Worm (Caenorhabditis elegans) whole organism, young adult: ENCODE measurements around the gene F16B12.1.
A peak's percentile ranks its signal among the peaks of the same experiment; 100 is the strongest.

Experiments used
- B0035.1 ChIP-seq: sonication (generic microtip); optimal IDR thresholded peaks from 2 replicates; lab custom pipeline; 2016; ENCODE audit warnings: missing genetic modification characterization, mild to moderate bottlenecking, missing compliant biosample characterization, missing genotype, missing genetic modification reagents
- F10E7.11 ChIP-seq: sonication (generic microtip); optimal IDR thresholded peaks from 2 replicates; lab custom pipeline; 2017; ENCODE audit warnings: mild to moderate bottlenecking, missing genetic modification characterization, moderate library complexity, missing compliant biosample characterization
- F23B12.7 ChIP-seq: sonication (generic microtip); optimal IDR thresholded peaks from 2 replicates; lab custom pipeline; 2017; ENCODE audit warnings: missing genetic modification characterization, mild to moderate bottlenecking, missing compliant biosample characterization, antibody characterized with exemption, moderate library complexity; ENCODE audit not compliant: insufficient read depth
- F39B2.1 ChIP-seq: fragments of 200-800 bp; sonication (Bioruptor generic); IDR thresholded peaks from 2 replicates; pipeline ENCODE4 v1.3.6; 2022; ENCODE audit warnings: missing genetic modification reagents, missing genetic modification characterization, missing compliant biosample characterization
- F55B11.4 ChIP-seq: sonication (generic microtip); optimal IDR thresholded peaks from 2 replicates; lab custom pipeline; 2016; ENCODE audit warnings: missing compliant biosample characterization, missing genetic modification characterization, borderline replicate concordance; ENCODE audit not compliant: insufficient read depth
- K12H6.12 ChIP-seq: fragments of 200-800 bp; sonication (Bioruptor generic); optimal IDR thresholded peaks from 2 replicates; lab custom pipeline; 2018; ENCODE audit warnings: mild to moderate bottlenecking, missing genetic modification characterization, missing compliant biosample characterization
- T07F8.4 ChIP-seq: sonication (generic microtip); optimal IDR thresholded peaks from 2 replicates; lab custom pipeline; 2016; ENCODE audit warnings: mild to moderate bottlenecking, missing genetic modification characterization, moderate library complexity, missing compliant biosample characterization
- Y53G8AR.9 ChIP-seq: fragments of 200-800 bp; sonication (Bioruptor generic); conservative IDR thresholded peaks from 2 replicates; pipeline ENCODE4 v1.3.6; 2022; ENCODE audit warnings: missing genetic modification reagents, missing genetic modification characterization, missing compliant biosample characterization
- Y56A3A.18 ChIP-seq: fragments of 200-800 bp; sonication (Bioruptor generic); IDR thresholded peaks from 2 replicates; pipeline ENCODE4 v1.3.6; 2022; ENCODE audit warnings: missing genetic modification reagents, missing genetic modification characterization, missing compliant biosample characterization
- ZK185.1 ChIP-seq: sonication (generic microtip); optimal IDR thresholded peaks from 2 replicates; lab custom pipeline; 2016; ENCODE audit warnings: mild to moderate bottlenecking, missing genetic modification characterization, missing compliant biosample characterization; ENCODE audit not compliant: poor library complexity, severe bottlenecking
- aptf-2 ChIP-seq: fragments of 200-800 bp; sonication (Bioruptor generic); conservative IDR thresholded peaks from 2 replicates; pipeline ENCODE4 v1.3.6; 2022; ENCODE audit warnings: missing genetic modification reagents, missing genetic modification characterization, missing compliant biosample characterization
- atf-7 ChIP-seq: sonication (generic microtip); optimal IDR thresholded peaks from 2 replicates; lab custom pipeline; 2017; ENCODE audit warnings: mild to moderate bottlenecking, missing genetic modification characterization, missing compliant biosample characterization
- athp-1 ChIP-seq: sonication (generic microtip); optimal IDR thresholded peaks from 2 replicates; lab custom pipeline; 2017; ENCODE audit warnings: mild to moderate bottlenecking, missing genetic modification characterization, missing compliant biosample characterization
- attf-5 ChIP-seq: fragments of 200-800 bp; sonication (Bioruptor generic); optimal IDR thresholded peaks from 2 replicates; lab custom pipeline; 2018; ENCODE audit warnings: mild to moderate bottlenecking, missing genetic modification characterization, missing compliant biosample characterization
- cebp-2 ChIP-seq: fragments of 200-800 bp; sonication (Bioruptor generic); IDR thresholded peaks from 2 replicates; pipeline ENCODE4 v1.3.6; 2022; ENCODE audit warnings: missing genetic modification characterization, missing compliant biosample characterization
- ceh-100 ChIP-seq: fragments of 200-800 bp; sonication (Bioruptor generic); IDR thresholded peaks from 2 replicates; pipeline ENCODE4 v1.3.6; 2022; ENCODE audit warnings: missing genetic modification reagents, missing genetic modification characterization, missing compliant biosample characterization
- dox-1 ChIP-seq: fragments of 200-800 bp; sonication (Bioruptor generic); IDR thresholded peaks from 2 replicates; pipeline ENCODE4 v1.3.6; 2022; ENCODE audit warnings: missing genetic modification reagents, missing genetic modification characterization, missing compliant biosample characterization
- dpl-1 ChIP-seq: fragments of 150-350 bp; optimal IDR thresholded peaks from 2 replicates; lab custom pipeline; 2014; ENCODE audit warnings: missing biosample characterization, missing genetic modification reagents, missing genetic modification characterization
- efl-1 ChIP-seq: fragments of 150-350 bp; optimal IDR thresholded peaks from 2 replicates; lab custom pipeline; 2014; ENCODE audit warnings: missing biosample characterization, missing genetic modification reagents, missing genetic modification characterization
- egl-44 ChIP-seq: fragments of 200-800 bp; sonication (Bioruptor generic); IDR thresholded peaks from 2 replicates; pipeline ENCODE4 v1.3.6; 2022; ENCODE audit warnings: missing genetic modification reagents, missing genetic modification characterization, missing compliant biosample characterization
- ekl-4 ChIP-seq: fragments of 200-800 bp; sonication (Bioruptor generic); IDR thresholded peaks from 2 replicates; pipeline ENCODE4 v1.3.6; 2022; ENCODE audit warnings: missing genetic modification reagents, missing genetic modification characterization, missing compliant biosample characterization
- ets-4 ChIP-seq: fragments of 200-800 bp; sonication (Bioruptor generic); optimal IDR thresholded peaks from 2 replicates; lab custom pipeline; 2018; ENCODE audit warnings: mild to moderate bottlenecking, missing genetic modification characterization, missing compliant biosample characterization
- hlh-12 ChIP-seq: sonication (generic microtip); optimal IDR thresholded peaks from 2 replicates; lab custom pipeline; 2016; ENCODE audit warnings: missing genetic modification characterization, missing compliant biosample characterization
- hmg-1.2 ChIP-seq: fragments of 200-800 bp; sonication (Bioruptor generic); IDR thresholded peaks from 2 replicates; pipeline ENCODE4 v1.3.6; 2022; ENCODE audit warnings: missing genetic modification reagents, missing genetic modification characterization, missing compliant biosample characterization
- hrde-1 ChIP-seq: sonication (generic microtip); optimal IDR thresholded peaks from 2 replicates; lab custom pipeline; 2016; ENCODE audit warnings: missing genetic modification characterization, mild to moderate bottlenecking, missing compliant biosample characterization, moderate library complexity, missing genotype, missing genetic modification reagents, borderline replicate concordance
- hsf-1 ChIP-seq: fragments of 200-800 bp; sonication (Bioruptor generic); IDR thresholded peaks from 2 replicates; pipeline ENCODE4 v1.3.6; 2022; ENCODE audit warnings: missing genetic modification reagents, missing genetic modification characterization, missing compliant biosample characterization
- let-607 ChIP-seq, 2 experiments: fragments of 200-800 bp in 1 of 2; sonication (Bioruptor generic) in 1 of 2; sonication (generic microtip) in 1 of 2; optimal IDR thresholded peaks; 2 replicates each; lab custom pipeline; 2016 to 2018; ENCODE audit warnings: mild to moderate bottlenecking in 2 of 2, missing compliant biosample characterization in 2 of 2, missing genetic modification characterization in 2 of 2, moderate library complexity in 2 of 2, missing genotype in 1 of 2
- lin-26 ChIP-seq: fragments of 200-800 bp; sonication (Bioruptor generic); IDR thresholded peaks from 2 replicates; pipeline ENCODE4 v1.3.6; 2022; ENCODE audit warnings: missing genetic modification reagents, missing genetic modification characterization, missing compliant biosample characterization
- lin-40 ChIP-seq: sonication (generic microtip); optimal IDR thresholded peaks from 2 replicates; lab custom pipeline; 2016; ENCODE audit warnings: missing genetic modification characterization, mild to moderate bottlenecking, missing compliant biosample characterization, missing genotype, missing genetic modification reagents
- lsl-1 ChIP-seq: fragments of 200-800 bp; sonication (Bioruptor generic); optimal IDR thresholded peaks from 2 replicates; lab custom pipeline; 2018; ENCODE audit warnings: mild to moderate bottlenecking, missing genetic modification characterization, moderate library complexity, missing compliant biosample characterization
- madf-10 ChIP-seq: sonication (generic microtip); optimal IDR thresholded peaks from 2 replicates; lab custom pipeline; 2016; ENCODE audit warnings: mild to moderate bottlenecking, missing genetic modification characterization, missing compliant biosample characterization
- mxl-1 ChIP-seq: sonication (generic microtip); optimal IDR thresholded peaks from 2 replicates; lab custom pipeline; 2016; ENCODE audit warnings: missing genetic modification characterization, missing compliant biosample characterization
- nfyb-1 ChIP-seq: fragments of 200-800 bp; sonication (Bioruptor generic); IDR thresholded peaks from 2 replicates; pipeline ENCODE4 v1.3.6; 2022; ENCODE audit warnings: missing genetic modification reagents, missing genetic modification characterization, missing compliant biosample characterization
- nhr-80 ChIP-seq: sonication (generic microtip); optimal IDR thresholded peaks from 2 replicates; lab custom pipeline; 2016; ENCODE audit warnings: missing genetic modification characterization, missing compliant biosample characterization
- pbrm-1 ChIP-seq: fragments of 200-800 bp; sonication (Bioruptor generic); IDR thresholded peaks from 2 replicates; pipeline ENCODE4 v1.3.6; 2022; ENCODE audit warnings: missing genetic modification reagents, missing genetic modification characterization, missing compliant biosample characterization
- rcor-1 ChIP-seq: fragments of 200-800 bp; sonication (Bioruptor generic); IDR thresholded peaks from 2 replicates; pipeline ENCODE4 v1.3.6; 2022; ENCODE audit warnings: missing genetic modification reagents, missing genetic modification characterization, missing compliant biosample characterization
- snpc-1.1 ChIP-seq: sonication (generic microtip); optimal IDR thresholded peaks from 2 replicates; lab custom pipeline; 2017; ENCODE audit warnings: missing genetic modification characterization, mild to moderate bottlenecking, missing compliant biosample characterization, antibody characterized with exemption, moderate library complexity, missing genotype, missing genetic modification reagents; ENCODE audit not compliant: insufficient read depth
- snpc-4 ChIP-seq, 5 experiments: fragments of 150-350 bp in 1 of 5; sonication (generic microtip) in 4 of 5; optimal IDR thresholded peaks; 2 replicates each; lab custom pipeline; 2014 to 2018; ENCODE audit warnings: missing genetic modification characterization in 5 of 5, missing biosample characterization in 3 of 5, antibody characterized with exemption in 2 of 5, mild to moderate bottlenecking in 2 of 5, missing compliant biosample characterization in 2 of 5, missing genotype in 2 of 5, moderate library complexity in 2 of 5, missing genetic modification reagents in 1 of 5
- somi-1 ChIP-seq: fragments of 200-800 bp; sonication (Bioruptor generic); optimal IDR thresholded peaks from 2 replicates; lab custom pipeline; 2018; ENCODE audit warnings: mild to moderate bottlenecking, missing genetic modification characterization, missing compliant biosample characterization
- tbp1 ChIP-seq: fragments of 200-800 bp; sonication (Bioruptor generic); optimal IDR thresholded peaks from 2 replicates; lab custom pipeline; 2018; ENCODE audit warnings: mild to moderate bottlenecking, missing genetic modification characterization, missing compliant biosample characterization
- unc-130 ChIP-seq: sonication (generic microtip); optimal IDR thresholded peaks from 2 replicates; lab custom pipeline; 2016; ENCODE audit warnings: missing genetic modification reagents, missing genetic modification characterization, missing compliant biosample characterization
- unc-62 ChIP-seq: fragments of 150-350 bp; optimal IDR thresholded peaks from 2 replicates; lab custom pipeline; 2014; ENCODE audit warnings: missing biosample characterization, missing genetic modification reagents, missing genetic modification characterization
- ztf-22 ChIP-seq: fragments of 200-800 bp; sonication (Bioruptor generic); optimal IDR thresholded peaks from 2 replicates; lab custom pipeline; 2018; ENCODE audit warnings: mild to moderate bottlenecking, missing genetic modification characterization, moderate library complexity, missing compliant biosample characterization
- ztf-25 ChIP-seq: fragments of 200-800 bp; sonication (Bioruptor generic); IDR thresholded peaks from 2 replicates; pipeline ENCODE4 v1.3.6; 2022; ENCODE audit warnings: missing genetic modification reagents, missing genetic modification characterization, missing compliant biosample characterization
- ztf-26 ChIP-seq: sonication (generic microtip); optimal IDR thresholded peaks from 2 replicates; lab custom pipeline; 2017; ENCODE audit warnings: missing genetic modification characterization, missing compliant biosample characterization
- ztf-3 ChIP-seq: fragments of 200-800 bp; sonication (Bioruptor generic); optimal IDR thresholded peaks from 2 replicates; lab custom pipeline; 2018; ENCODE audit warnings: mild to moderate bottlenecking, missing genetic modification characterization, missing compliant biosample characterization

F16B12.1 gene

ce11 chrX:14069528-14069927 is 15.8 kb upstream of the F16B12.1 start:
- no peak for TF ChIP-seq ztf-3 (GFP tag; lab: Kevin White, UChicago)
- no peak for TF ChIP-seq hmg-1.2 (GFP tag; lab: Robert Waterston, UW)
- TF ChIP-seq T07F8.4, result no peak
- TF ChIP-seq mxl-1, result no peak
- no peak for TF ChIP-seq aptf-2 (GFP tag; lab: Robert Waterston, UW)
- TF ChIP-seq F55B11.4 (tag; lab: Kevin White, UChicago), result no peak
- TF ChIP-seq hrde-1, result no peak
- no peak for TF ChIP-seq ztf-26 (tag; lab: Kevin White, UChicago)
- no peak for TF ChIP-seq pbrm-1
- no peak for TF ChIP-seq ets-4 (GFP tag; lab: Kevin White, UChicago)
- no peak for TF ChIP-seq snpc-1.1 (tag; lab: Kevin White, UChicago)

ce11 chrX:14070950-14071349 is 14.4 kb upstream of the F16B12.1 start, which contains the start of gene C33G3.4:
Gene C33G3.4, plus strand, starts transcription at chrX:14071162.
- peak; percentile 53 to 58 for TF ChIP-seq let-607 (tag; optimal IDR thresholded peaks at IDR 0.05; lab: Kevin White, UChicago)
- TF ChIP-seq ceh-100 (GFP tag; lab: Robert Waterston, UW), result no peak
- TF ChIP-seq madf-10 (tag; lab: Kevin White, UChicago), result no peak
- no peak for TF ChIP-seq athp-1 (tag; lab: Kevin White, UChicago)
- TF ChIP-seq egl-44 (GFP tag; lab: Robert Waterston, UW), result no peak
- TF ChIP-seq nfyb-1 (GFP tag; lab: Robert Waterston, UW), result peak; percentile 70; the same call in 1 of the 2 replicates
- TF ChIP-seq K12H6.12 (tag; lab: Kevin White, UChicago), result no peak
- TF ChIP-seq atf-7 (tag; lab: Kevin White, UChicago), result peak; percentile 39
- no peak for TF ChIP-seq ztf-25
- TF ChIP-seq efl-1 (GFP tag; lab: Kevin White, UChicago), result no peak
- peak; percentile 96 for TF ChIP-seq nhr-80
- TF ChIP-seq attf-5, result peak; percentile 3
- TF ChIP-seq dox-1, result peak; percentile 56
- no peak for TF ChIP-seq ekl-4 (GFP tag; lab: Robert Waterston, UW)
- peak; percentile 38 for TF ChIP-seq tbp1
- 0 out of 2 replicates have a peak, but pooled peaks have one; percentile 34 for TF ChIP-seq Y53G8AR.9 (GFP tag; lab: Robert Waterston, UW)
- TF ChIP-seq unc-62 (GFP tag; lab: Kevin White, UChicago), result peak; percentile 50
- no peak for TF ChIP-seq lin-26 (GFP tag; lab: Robert Waterston, UW)
- peak; percentile 71 for TF ChIP-seq ztf-22
- TF ChIP-seq lin-40 (tag; lab: Kevin White, UChicago), result no peak
- no peak for TF ChIP-seq snpc-4 (GFP tag; optimal IDR thresholded peaks at IDR 0.05; lab: Kevin White, UChicago)
- peak in 1 of 4 experiments; percentile 57 for TF ChIP-seq snpc-4 (tag; optimal IDR thresholded peaks at IDR 0.05; lab: Kevin White, UChicago)
- TF ChIP-seq cebp-2, result no peak

DNA sequence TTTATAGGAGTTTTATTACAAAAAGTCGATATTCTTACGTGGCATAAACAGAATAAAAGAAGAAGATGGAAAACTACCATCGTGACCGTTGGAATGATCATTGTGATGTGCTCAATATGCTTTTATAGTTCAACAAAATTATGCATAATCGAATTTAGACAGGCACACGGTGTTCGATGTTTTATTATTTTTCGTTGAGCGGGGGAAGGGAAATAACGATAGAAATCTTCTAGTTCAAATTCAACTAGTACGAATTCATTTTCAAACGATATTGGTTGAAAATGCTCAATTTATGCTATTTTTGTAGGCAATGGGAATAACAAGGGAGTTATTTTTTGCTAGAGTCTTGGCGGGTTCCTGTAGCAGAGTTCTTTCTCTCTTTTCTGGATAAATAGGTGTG is 6.7 kb upstream of the F16B12.1 start, which contains the start of gene C33G3.5:
Gene C33G3.5 (minus strand): TSS at position 101 of the 400 bp plus-strand sequence.
- TF ChIP-seq unc-130 (GFP tag; lab: Kevin White, UChicago) (no peak), let-607 (tag; optimal IDR thresholded peaks at IDR 0.05; lab: Kevin White, UChicago) (no peak), somi-1 (no peak), hlh-12 (tag; lab: Kevin White, UChicago) (no peak), F39B2.1 (GFP tag; lab: Robert Waterston, UW) (no peak), ZK185.1 (no peak), dpl-1 (GFP tag; lab: Kevin White, UChicago) (no peak), lsl-1 (no peak), Y56A3A.18 (no peak), hsf-1 (GFP tag; lab: Robert Waterston, UW) (no peak), B0035.1 (tag; lab: Kevin White, UChicago) (no peak), F23B12.7 (no peak), F10E7.11 (tag; lab: Kevin White, UChicago) (no peak), rcor-1 (GFP tag; lab: Robert Waterston, UW) (no peak), ekl-4 (GFP tag; lab: Robert Waterston, UW) (no peak)
